Worm (Caenorhabditis elegans) whole organism, young adult: ENCODE data around the gene abu-12.

Experiments
- B0019.2 ChIP-seq: fragments of 200-800 bp; sonication (Bioruptor generic); conservative IDR thresholded peaks from 2 replicates; pipeline ENCODE4 v1.3.6; 2022; ENCODE audit warnings: missing genetic modification reagents, missing genetic modification characterization, missing compliant biosample characterization
- F10E7.11 ChIP-seq: sonication (generic microtip); optimal IDR thresholded peaks from 2 replicates; lab custom pipeline; 2017; ENCODE audit warnings: mild to moderate bottlenecking, missing genetic modification characterization, moderate library complexity, missing compliant biosample characterization
- F23B12.7 ChIP-seq: sonication (generic microtip); optimal IDR thresholded peaks from 2 replicates; lab custom pipeline; 2017; ENCODE audit warnings: missing genetic modification characterization, mild to moderate bottlenecking, missing compliant biosample characterization, antibody characterized with exemption, moderate library complexity; ENCODE audit not compliant: insufficient read depth
- F33H1.4 ChIP-seq: fragments of 200-800 bp; sonication (Bioruptor generic); IDR thresholded peaks from 2 replicates; pipeline ENCODE4 v1.3.6; 2022; ENCODE audit warnings: missing genetic modification reagents, missing genetic modification characterization, missing compliant biosample characterization
- F49E8.2 ChIP-seq: sonication (generic microtip); optimal IDR thresholded peaks from 3 replicates; lab custom pipeline; 2017; ENCODE audit warnings: missing genetic modification characterization, mild to moderate bottlenecking, missing compliant biosample characterization, antibody characterized with exemption, moderate library complexity; ENCODE audit not compliant: insufficient read depth
- F52B5.7 ChIP-seq: sonication (generic microtip); optimal IDR thresholded peaks from 2 replicates; lab custom pipeline; 2016; ENCODE audit warnings: mild to moderate bottlenecking, missing genetic modification characterization, missing compliant biosample characterization
- F57C9.4 ChIP-seq: sonication (generic microtip); optimal IDR thresholded peaks from 2 replicates; lab custom pipeline; 2017; ENCODE audit warnings: mild to moderate bottlenecking, missing genetic modification characterization, missing compliant biosample characterization
- Y53F4B.3 ChIP-seq: fragments of 200-800 bp; sonication (Bioruptor generic); IDR thresholded peaks from 2 replicates; pipeline ENCODE4 v1.3.6; 2022; ENCODE audit warnings: missing genetic modification reagents, missing genetic modification characterization, missing compliant biosample characterization
- Y53G8AR.9 ChIP-seq: fragments of 200-800 bp; sonication (Bioruptor generic); conservative IDR thresholded peaks from 2 replicates; pipeline ENCODE4 v1.3.6; 2022; ENCODE audit warnings: missing genetic modification reagents, missing genetic modification characterization, missing compliant biosample characterization
- Y56A3A.18 ChIP-seq: fragments of 200-800 bp; sonication (Bioruptor generic); IDR thresholded peaks from 2 replicates; pipeline ENCODE4 v1.3.6; 2022; ENCODE audit warnings: missing genetic modification reagents, missing genetic modification characterization, missing compliant biosample characterization
- Y67H2A.10 ChIP-seq: fragments of 200-800 bp; sonication (Bioruptor generic); conservative IDR thresholded peaks from 2 replicates; pipeline ENCODE4 v1.3.6; 2022; ENCODE audit warnings: missing genetic modification reagents, missing genetic modification characterization, missing compliant biosample characterization
- Y79H2A.3 ChIP-seq: fragments of 200-800 bp; sonication (Bioruptor generic); conservative IDR thresholded peaks from 2 replicates; pipeline ENCODE4 v1.3.6; 2022; ENCODE audit warnings: missing genetic modification reagents, missing genetic modification characterization, missing compliant biosample characterization
- ZK185.1 ChIP-seq: sonication (generic microtip); optimal IDR thresholded peaks from 2 replicates; lab custom pipeline; 2016; ENCODE audit warnings: mild to moderate bottlenecking, missing genetic modification characterization, missing compliant biosample characterization; ENCODE audit not compliant: poor library complexity, severe bottlenecking
- atf-7 ChIP-seq: sonication (generic microtip); optimal IDR thresholded peaks from 2 replicates; lab custom pipeline; 2017; ENCODE audit warnings: mild to moderate bottlenecking, missing genetic modification characterization, missing compliant biosample characterization
- athp-1 ChIP-seq: sonication (generic microtip); optimal IDR thresholded peaks from 2 replicates; lab custom pipeline; 2017; ENCODE audit warnings: mild to moderate bottlenecking, missing genetic modification characterization, missing compliant biosample characterization
- attf-6 ChIP-seq: fragments of 200-800 bp; sonication (Bioruptor generic); IDR thresholded peaks from 2 replicates; pipeline ENCODE4 v1.3.6; 2022; ENCODE audit warnings: missing genetic modification reagents, missing genetic modification characterization, missing compliant biosample characterization
- cebp-1 ChIP-seq, 2 experiments: fragments of 200-800 bp in 1 of 2; sonication (Bioruptor generic) in 1 of 2; sonication (generic microtip) in 1 of 2; IDR thresholded peaks in 1 of 2; optimal IDR thresholded peaks in 1 of 2; 2 replicates each; pipeline versions ENCODE4 v1.3.6 to Lab custom; 2017 to 2022; ENCODE audit warnings: missing compliant biosample characterization in 2 of 2, missing genetic modification characterization in 2 of 2, mild to moderate bottlenecking in 1 of 2, missing genetic modification reagents in 1 of 2, moderate library complexity in 1 of 2
- die-1 ChIP-seq: sonication (generic microtip); optimal IDR thresholded peaks from 2 replicates; lab custom pipeline; 2016; ENCODE audit warnings: missing genotype, mild to moderate bottlenecking, missing genetic modification characterization, missing compliant biosample characterization
- ekl-4 ChIP-seq: fragments of 200-800 bp; sonication (Bioruptor generic); IDR thresholded peaks from 2 replicates; pipeline ENCODE4 v1.3.6; 2022; ENCODE audit warnings: missing genetic modification reagents, missing genetic modification characterization, missing compliant biosample characterization
- him-1 ChIP-seq: sonication (generic microtip); optimal IDR thresholded peaks from 2 replicates; lab custom pipeline; 2016; ENCODE audit warnings: missing genotype, missing genetic modification reagents, missing genetic modification characterization, missing compliant biosample characterization
- hlh-12 ChIP-seq: sonication (generic microtip); optimal IDR thresholded peaks from 2 replicates; lab custom pipeline; 2016; ENCODE audit warnings: missing genetic modification characterization, missing compliant biosample characterization
- hlh-26 ChIP-seq: fragments of 200-800 bp; sonication (Bioruptor generic); conservative IDR thresholded peaks from 2 replicates; pipeline ENCODE4 v1.3.6; 2022; ENCODE audit warnings: missing genetic modification reagents, missing genetic modification characterization, missing compliant biosample characterization
- hmg-20 ChIP-seq: fragments of 200-800 bp; sonication (Bioruptor generic); IDR thresholded peaks from 2 replicates; pipeline ENCODE4 v1.3.6; 2022; ENCODE audit warnings: missing genetic modification reagents, missing genetic modification characterization, missing compliant biosample characterization
- lin-35 ChIP-seq, 3 experiments: fragments of 150-350 bp in 2 of 3; sonication (generic microtip) in 1 of 3; optimal IDR thresholded peaks; 2 replicates each; lab custom pipeline; 2014 to 2018; ENCODE audit warnings: missing biosample characterization in 3 of 3, missing genetic modification characterization in 3 of 3, missing genetic modification reagents in 3 of 3
- lir-1 ChIP-seq: fragments of 200-800 bp; sonication (Bioruptor generic); conservative IDR thresholded peaks from 2 replicates; pipeline ENCODE4 v1.3.6; 2022; ENCODE audit warnings: missing genetic modification reagents, missing genetic modification characterization, missing compliant biosample characterization
- lsl-1 ChIP-seq: fragments of 200-800 bp; sonication (Bioruptor generic); optimal IDR thresholded peaks from 2 replicates; lab custom pipeline; 2018; ENCODE audit warnings: mild to moderate bottlenecking, missing genetic modification characterization, moderate library complexity, missing compliant biosample characterization
- lsy-27 ChIP-seq: sonication (generic microtip); optimal IDR thresholded peaks from 2 replicates; lab custom pipeline; 2017; ENCODE audit warnings: missing genetic modification characterization, mild to moderate bottlenecking, missing compliant biosample characterization, antibody characterized with exemption, missing genotype, borderline replicate concordance; ENCODE audit not compliant: insufficient read depth
- madf-3 ChIP-seq: fragments of 200-800 bp; sonication (Bioruptor generic); IDR thresholded peaks from 2 replicates; pipeline ENCODE4 v1.3.6; 2022; ENCODE audit warnings: missing genetic modification reagents, missing genetic modification characterization, missing compliant biosample characterization
- madf-8 ChIP-seq: fragments of 200-800 bp; sonication (Bioruptor generic); conservative IDR thresholded peaks from 2 replicates; pipeline ENCODE4 v1.3.6; 2022; ENCODE audit warnings: missing genetic modification reagents, missing genetic modification characterization, missing compliant biosample characterization
- mel-28 ChIP-seq: sonication (generic microtip); optimal IDR thresholded peaks from 2 replicates; lab custom pipeline; 2016; ENCODE audit warnings: borderline replicate concordance, mild to moderate bottlenecking, missing genetic modification characterization, missing compliant biosample characterization
- mes-4 ChIP-seq: sonication (generic microtip); optimal IDR thresholded peaks from 2 replicates; lab custom pipeline; 2016; ENCODE audit warnings: missing genotype, missing genetic modification characterization, missing compliant biosample characterization
- nfya-1 ChIP-seq: sonication (generic microtip); optimal IDR thresholded peaks from 2 replicates; lab custom pipeline; 2017; ENCODE audit warnings: antibody characterized with exemption, missing compliant biosample characterization, missing genetic modification characterization, borderline replicate concordance; ENCODE audit not compliant: insufficient read depth
- nfyb-1 ChIP-seq: fragments of 200-800 bp; sonication (Bioruptor generic); IDR thresholded peaks from 2 replicates; pipeline ENCODE4 v1.3.6; 2022; ENCODE audit warnings: missing genetic modification reagents, missing genetic modification characterization, missing compliant biosample characterization
- nhr-179 ChIP-seq: sonication (generic microtip); optimal IDR thresholded peaks from 2 replicates; lab custom pipeline; 2016; ENCODE audit warnings: mild to moderate bottlenecking, missing genetic modification characterization, missing compliant biosample characterization
- nhr-27 ChIP-seq: fragments of 200-800 bp; sonication (Bioruptor generic); optimal IDR thresholded peaks from 2 replicates; lab custom pipeline; 2018; ENCODE audit warnings: mild to moderate bottlenecking, missing genetic modification characterization, moderate library complexity, missing compliant biosample characterization
- nhr-80 ChIP-seq: sonication (generic microtip); optimal IDR thresholded peaks from 2 replicates; lab custom pipeline; 2016; ENCODE audit warnings: missing genetic modification characterization, missing compliant biosample characterization
- rcor-1 ChIP-seq: fragments of 200-800 bp; sonication (Bioruptor generic); IDR thresholded peaks from 2 replicates; pipeline ENCODE4 v1.3.6; 2022; ENCODE audit warnings: missing genetic modification reagents, missing genetic modification characterization, missing compliant biosample characterization
- rpc-1 ChIP-seq, 2 experiments: fragments of 150-350 bp in 1 of 2; sonication (generic microtip) in 1 of 2; optimal IDR thresholded peaks; 2 replicates each; lab custom pipeline; 2014 to 2018; ENCODE audit warnings: missing biosample characterization in 1 of 2, missing genetic modification characterization in 1 of 2, missing genetic modification reagents in 1 of 2, missing genotype in 1 of 2
- sdz-38 ChIP-seq: sonication (generic microtip); optimal IDR thresholded peaks from 2 replicates; lab custom pipeline; 2016; ENCODE audit warnings: missing genotype, missing genetic modification characterization, missing compliant biosample characterization
- snpc-1.3 ChIP-seq: sonication (generic microtip); optimal IDR thresholded peaks from 2 replicates; lab custom pipeline; 2017; ENCODE audit warnings: missing genetic modification characterization, mild to moderate bottlenecking, missing compliant biosample characterization, antibody characterized with exemption, moderate library complexity, missing genotype, missing genetic modification reagents; ENCODE audit not compliant: insufficient read depth
- sptf-2 ChIP-seq: fragments of 200-800 bp; sonication (Bioruptor generic); optimal IDR thresholded peaks from 2 replicates; lab custom pipeline; 2018; ENCODE audit warnings: mild to moderate bottlenecking, missing genetic modification characterization, missing compliant biosample characterization
- tbp1 ChIP-seq: fragments of 200-800 bp; sonication (Bioruptor generic); optimal IDR thresholded peaks from 2 replicates; lab custom pipeline; 2018; ENCODE audit warnings: mild to moderate bottlenecking, missing genetic modification characterization, missing compliant biosample characterization
- tlf-1 ChIP-seq: fragments of 200-800 bp; sonication (Bioruptor generic); optimal IDR thresholded peaks from 2 replicates; lab custom pipeline; 2018; ENCODE audit warnings: mild to moderate bottlenecking, missing genetic modification characterization, missing compliant biosample characterization
- xnd-1 ChIP-seq: sonication (generic microtip); optimal IDR thresholded peaks from 2 replicates; lab custom pipeline; 2016; ENCODE audit warnings: missing genotype, missing genetic modification reagents, missing genetic modification characterization, missing compliant biosample characterization
- ztf-22 ChIP-seq: fragments of 200-800 bp; sonication (Bioruptor generic); optimal IDR thresholded peaks from 2 replicates; lab custom pipeline; 2018; ENCODE audit warnings: mild to moderate bottlenecking, missing genetic modification characterization, moderate library complexity, missing compliant biosample characterization
- ztf-3 ChIP-seq: fragments of 200-800 bp; sonication (Bioruptor generic); optimal IDR thresholded peaks from 2 replicates; lab custom pipeline; 2018; ENCODE audit warnings: mild to moderate bottlenecking, missing genetic modification characterization, missing compliant biosample characterization
- ztf-6 ChIP-seq: fragments of 200-800 bp; sonication (Bioruptor generic); IDR thresholded peaks from 2 replicates; pipeline ENCODE4 v1.3.6; 2022; ENCODE audit warnings: missing genetic modification reagents, missing genetic modification characterization, missing compliant biosample characterization

abu-12 gene

DNA sequence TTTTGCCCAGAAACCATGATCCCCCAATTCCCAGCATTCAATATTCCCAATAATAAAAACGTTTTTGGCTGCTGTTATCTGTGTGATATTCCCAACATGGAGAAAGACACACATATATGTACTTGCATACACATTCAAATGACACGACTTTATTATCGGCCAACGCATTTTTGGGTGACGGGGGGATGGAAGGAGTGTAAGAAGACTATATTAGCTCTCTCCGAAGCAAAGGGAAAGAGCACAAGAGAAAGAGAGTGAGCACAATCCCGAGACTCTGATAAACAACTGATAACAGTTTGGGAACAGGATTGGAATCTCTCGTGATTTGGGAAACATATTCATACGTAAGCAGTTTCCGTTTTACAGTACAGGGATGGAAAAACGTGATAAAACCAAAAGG, 17.0 kb downstream of the abu-12 start:
- TF ChIP-seq athp-1 (no peak), F57C9.4 (tag; lab: Kevin White, UChicago) (no peak), F10E7.11 (tag; lab: Kevin White, UChicago) (no peak), nfya-1 (tag; lab: Kevin White, UChicago) (no peak), mel-28 (tag; lab: Kevin White, UChicago) (no peak), ekl-4 (GFP tag; lab: Robert Waterston, UW) (no peak), xnd-1 (tag; lab: Kevin White, UChicago) (no peak), lir-1 (GFP tag; lab: Robert Waterston, UW) (no peak), mes-4 (tag; lab: Kevin White, UChicago) (no peak), ztf-6 (GFP tag; lab: Robert Waterston, UW) (no peak), nhr-27 (tag; lab: Kevin White, UChicago) (no peak), Y53G8AR.9 (GFP tag; lab: Robert Waterston, UW) (0 out of 2 replicates have a peak, but pooled peaks have one; percentile 47), Y67H2A.10 (GFP tag; lab: Robert Waterston, UW) (no peak), Y79H2A.3 (GFP tag; lab: Robert Waterston, UW) (no peak), ztf-3 (GFP tag; lab: Kevin White, UChicago) (no peak), tlf-1 (peak; percentile 2), F23B12.7 (tag; lab: Kevin White, UChicago) (no peak), nhr-80 (tag; lab: Kevin White, UChicago) (peak; percentile 88), nfyb-1 (0 out of 2 replicates have a peak, but pooled peaks have one; percentile 32), ZK185.1 (no peak), lin-35 (GFP tag; optimal IDR thresholded peaks at IDR 0.05; lab: Kevin White, UChicago) (no peak), sdz-38 (no peak), madf-3 (GFP tag; lab: Robert Waterston, UW) (no peak), madf-8 (no peak), hlh-12 (tag; lab: Kevin White, UChicago) (no peak), him-1 (tag; lab: Kevin White, UChicago) (no peak), rcor-1 (GFP tag; lab: Robert Waterston, UW) (no peak), sptf-2 (GFP tag; lab: Kevin White, UChicago) (no peak), hlh-26 (GFP tag; lab: Robert Waterston, UW) (no peak), tbp1 (GFP tag; lab: Kevin White, UChicago) (peak; percentile 24), attf-6 (GFP tag; lab: Robert Waterston, UW) (no peak), cebp-1 (GFP tag; IDR thresholded peaks at IDR 0.05; lab: Robert Waterston, UW) (0 out of 2 replicates have a peak, but pooled peaks have one; percentile 19), cebp-1 (tag; optimal IDR thresholded peaks at IDR 0.05; lab: Kevin White, UChicago) (peak; percentile 51), F52B5.7 (tag; lab: Kevin White, UChicago) (no peak), F33H1.4 (GFP tag; lab: Robert Waterston, UW) (no peak), lsl-1 (GFP tag; lab: Kevin White, UChicago) (no peak), lsy-27 (tag; lab: Kevin White, UChicago) (no peak), nhr-179 (tag; lab: Kevin White, UChicago) (no peak), Y53F4B.3 (GFP tag; lab: Robert Waterston, UW) (no peak), die-1 (tag; lab: Kevin White, UChicago) (no peak), snpc-1.3 (no peak), rpc-1 (optimal IDR thresholded peaks at IDR 0.05; lab: Kevin White, UChicago) (no peak), rpc-1 (tag; optimal IDR thresholded peaks at IDR 0.05; lab: Kevin White, UChicago) (no peak), Y56A3A.18 (GFP tag; lab: Robert Waterston, UW) (no peak), atf-7 (peak; percentile 70), ztf-22 (GFP tag; lab: Kevin White, UChicago) (peak; percentile 22), F49E8.2 (tag; lab: Kevin White, UChicago) (no peak), B0019.2 (GFP tag; lab: Robert Waterston, UW) (no peak), hmg-20 (GFP tag; lab: Robert Waterston, UW) (no peak; the same call in 1 of the 2 replicates)
